Worm (Caenorhabditis elegans): ENCODE measurements around the gene sri-74.

DNA sequence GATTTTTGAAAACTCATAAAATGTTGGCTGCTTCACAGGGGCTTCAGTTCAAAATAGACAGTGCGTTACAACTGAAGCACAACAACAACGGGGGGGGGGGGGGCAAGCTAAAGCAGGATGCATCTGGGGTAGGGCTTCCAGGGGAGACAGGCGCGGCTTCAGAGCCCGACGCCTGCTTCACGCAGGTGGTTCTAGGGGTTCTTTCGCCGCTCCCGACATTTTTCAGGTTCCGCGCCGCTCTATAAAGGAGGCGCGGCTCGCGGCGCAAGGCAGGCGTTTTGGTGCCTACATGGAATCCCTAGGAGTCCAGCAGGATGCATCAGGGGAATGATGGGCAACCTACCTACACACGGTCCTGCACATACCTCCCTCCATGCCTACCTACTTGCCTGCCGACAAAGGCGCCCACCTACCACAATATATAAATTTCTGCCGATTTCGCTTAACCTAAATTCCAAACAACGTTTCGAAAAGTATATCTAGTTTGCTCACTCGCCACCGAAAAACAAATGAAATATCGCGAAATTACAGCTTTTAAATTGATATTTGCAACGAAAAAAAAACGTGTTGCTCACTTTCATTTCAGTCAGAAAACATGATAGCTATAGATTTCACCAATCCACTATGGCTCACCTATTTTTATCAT is 44.3 kb upstream of the sri-74 start, which contains the start of gene sri-71:
- TF ChIP-seq ama-1 (optimal IDR thresholded peaks at IDR 0.05) (no peak), ceh-36 (tag; optimal IDR thresholded peaks at IDR 0.05) (no peak), flt-1 (GFP tag; IDR thresholded peaks at IDR 0.05) (no peak), ets-7 (tag; optimal IDR thresholded peaks at IDR 0.05) (no peak), tra-4 (tag; optimal IDR thresholded peaks at IDR 0.05) (no peak), pes-1 (GFP tag; IDR thresholded peaks at IDR 0.05) (no peak), tbx-37 (GFP tag; conservative IDR thresholded peaks at IDR 0.05) (no peak), hmbx-1 (tag; optimal IDR thresholded peaks at IDR 0.05) (no peak), scrt-1 (GFP tag; IDR thresholded peaks at IDR 0.05) (no peak), sea-1 (GFP tag; conservative IDR thresholded peaks at IDR 0.05) (no peak), aly-1 (tag; optimal IDR thresholded peaks at IDR 0.05) (no peak), hnd-1 (tag; optimal IDR thresholded peaks at IDR 0.05) (no peak), ceh-13 (GFP tag; optimal IDR thresholded peaks at IDR 0.05) (no peak)
